Fruit fly (Drosophila melanogaster): Measurements from ENCODE around the gene CG4332.

- TF ChIP-seq CG11762 (GFP tag; optimal IDR thresholded peaks at IDR 0.05; ENCODE audit: insufficient read depth) (no peak), salr (GFP tag; optimal IDR thresholded peaks at IDR 0.05) (no peak), achi (GFP tag; optimal IDR thresholded peaks at IDR 0.05) (no peak), net (GFP tag; optimal IDR thresholded peaks at IDR 0.05) (no peak)
Observed at dm6 chrX:13149083-13149482, 5.8 kb upstream of the CG4332 start.

All from whole organism, prepupa.